Fruit fly (Drosophila melanogaster): ENCODE data around the gene CG34429.

Gene CG34429

dm6 chr3L:13049671-13050070 is 13.2 kb upstream of the CG34429 start (continued):
- TF ChIP-seq CG10669 (GFP tag; optimal IDR thresholded peaks at IDR 0.05) = peak; percentile 32
- TF ChIP-seq Gug (GFP tag; IDR thresholded peaks at IDR 0.05) = no peak
- peak; percentile 22 for TF ChIP-seq lz (GFP tag; optimal IDR thresholded peaks at IDR 0.05)
- TF ChIP-seq achi (GFP tag; optimal IDR thresholded peaks at IDR 0.05) = peak; percentile 39
- TF ChIP-seq CG7368 (GFP tag; optimal IDR thresholded peaks at IDR 0.05) = no peak
- peak; percentile 37 for TF ChIP-seq spab (GFP tag; optimal IDR thresholded peaks at IDR 0.05)
- TF ChIP-seq Lpt (GFP tag; optimal IDR thresholded peaks at IDR 0.05) = peak; percentile 16
- peak; percentile 41 for TF ChIP-seq net (GFP tag; optimal IDR thresholded peaks at IDR 0.05)
- TF ChIP-seq Eip75B (GFP tag; optimal IDR thresholded peaks at IDR 0.05) = peak; percentile 29
- peak; percentile 3 for TF ChIP-seq CG34406 (GFP tag; optimal IDR thresholded peaks at IDR 0.05)
- no peak for TF ChIP-seq CG11294 (GFP tag; IDR thresholded peaks at IDR 0.05)
- peak; percentile 30 for TF ChIP-seq acj6 (GFP tag; optimal IDR thresholded peaks at IDR 0.05)
- no peak for TF ChIP-seq eg (GFP tag; IDR thresholded peaks at IDR 0.05)
- peak; percentile 80 for TF ChIP-seq svp (GFP tag)

dm6 chr3L:13050675-13051202 is 12.1 kb upstream of the CG34429 start:
- TF ChIP-seq CG11762 (GFP tag; optimal IDR thresholded peaks at IDR 0.05; ENCODE audit: insufficient read depth) = no peak
- TF ChIP-seq Ets21C (GFP tag; optimal IDR thresholded peaks at IDR 0.05) = no peak
- peak; percentile 31 for TF ChIP-seq Eip78C (GFP tag)

- TF ChIP-seq Hr38 (GFP tag; optimal IDR thresholded peaks at IDR 0.05) (no peak), vri (GFP tag; optimal IDR thresholded peaks at IDR 0.05) (no peak), CG16779 (tag; optimal IDR thresholded peaks at IDR 0.05) (no peak), Hr39 (GFP tag; optimal IDR thresholded peaks at IDR 0.05) (no peak), dac (GFP tag; optimal IDR thresholded peaks at IDR 0.05) (no peak), OdsH (GFP tag; optimal IDR thresholded peaks at IDR 0.05) (no peak), CG32006 (GFP tag; optimal IDR thresholded peaks at IDR 0.05) (no peak), CG15336 (GFP tag; IDR thresholded peaks at IDR 0.05) (no peak), Gug (GFP tag; IDR thresholded peaks at IDR 0.05) (no peak), CG11902 (GFP tag; optimal IDR thresholded peaks at IDR 0.05) (no peak), CG11762 (GFP tag; optimal IDR thresholded peaks at IDR 0.05; ENCODE audit: insufficient read depth) (no peak), net (GFP tag; optimal IDR thresholded peaks at IDR 0.05) (no peak), cyc (GFP tag; optimal IDR thresholded peaks at IDR 0.05) (no peak), CG4318 (GFP tag; optimal IDR thresholded peaks at IDR 0.05) (no peak), fkh (GFP tag; optimal IDR thresholded peaks at IDR 0.05) (no peak), Lpt (GFP tag; optimal IDR thresholded peaks at IDR 0.05) (no peak), Blimp-1 (GFP tag; optimal IDR thresholded peaks at IDR 0.05) (no peak), Eip93F (GFP tag; optimal IDR thresholded peaks at IDR 0.05) (no peak)
Observed at dm6 chr3L:13058429-13058828, 4.4 kb upstream of the CG34429 start.

- TF ChIP-seq CG3919 (GFP tag; optimal IDR thresholded peaks at IDR 0.05) = no peak
- TF ChIP-seq CG16779 (tag; optimal IDR thresholded peaks at IDR 0.05) = no peak
- no peak for TF ChIP-seq cyc (GFP tag; optimal IDR thresholded peaks at IDR 0.05)
- no peak for TF ChIP-seq CG11294 (GFP tag; IDR thresholded peaks at IDR 0.05)
- TF ChIP-seq Hr39 (GFP tag; optimal IDR thresholded peaks at IDR 0.05) = no peak
- no peak for TF ChIP-seq CG10631 (GFP tag; optimal IDR thresholded peaks at IDR 0.05)
- TF ChIP-seq CG32006 (GFP tag; optimal IDR thresholded peaks at IDR 0.05) = no peak
- no peak for TF ChIP-seq achi (GFP tag; optimal IDR thresholded peaks at IDR 0.05)
- TF ChIP-seq Sox15 (GFP tag; optimal IDR thresholded peaks at IDR 0.05) = no peak
- TF ChIP-seq Lpt (GFP tag; optimal IDR thresholded peaks at IDR 0.05) = no peak
- TF ChIP-seq CG31627 (GFP tag; optimal IDR thresholded peaks at IDR 0.05) = no peak
- no peak for TF ChIP-seq CG11902 (GFP tag; optimal IDR thresholded peaks at IDR 0.05)
- TF ChIP-seq fd59A (GFP tag; optimal IDR thresholded peaks at IDR 0.05) = no peak
- no peak for TF ChIP-seq CG4318 (GFP tag; optimal IDR thresholded peaks at IDR 0.05)
- TF ChIP-seq Gug (GFP tag; IDR thresholded peaks at IDR 0.05) = no peak
- no peak for TF ChIP-seq eg (GFP tag; IDR thresholded peaks at IDR 0.05)
- TF ChIP-seq CG10669 (GFP tag; optimal IDR thresholded peaks at IDR 0.05) = no peak
- TF ChIP-seq CG6276 (GFP tag; optimal IDR thresholded peaks at IDR 0.05) = no peak
Observed at dm6 chr3L:13061322-13061809, 1.5 kb upstream of the CG34429 start, which contains the start of the genes CG14115 and CG34428. Gene CG14115 (minus strand): TSS chr3L:13061422. Gene CG34428 (plus strand): TSS chr3L:13061759.

Measured in whole organism, prepupa.